Worm (Caenorhabditis elegans): Measurements from ENCODE around the gene R02D5.8.
A peak's percentile ranks its signal among the peaks of the same experiment; 100 is the strongest.

Gene R02D5.8

DNA sequence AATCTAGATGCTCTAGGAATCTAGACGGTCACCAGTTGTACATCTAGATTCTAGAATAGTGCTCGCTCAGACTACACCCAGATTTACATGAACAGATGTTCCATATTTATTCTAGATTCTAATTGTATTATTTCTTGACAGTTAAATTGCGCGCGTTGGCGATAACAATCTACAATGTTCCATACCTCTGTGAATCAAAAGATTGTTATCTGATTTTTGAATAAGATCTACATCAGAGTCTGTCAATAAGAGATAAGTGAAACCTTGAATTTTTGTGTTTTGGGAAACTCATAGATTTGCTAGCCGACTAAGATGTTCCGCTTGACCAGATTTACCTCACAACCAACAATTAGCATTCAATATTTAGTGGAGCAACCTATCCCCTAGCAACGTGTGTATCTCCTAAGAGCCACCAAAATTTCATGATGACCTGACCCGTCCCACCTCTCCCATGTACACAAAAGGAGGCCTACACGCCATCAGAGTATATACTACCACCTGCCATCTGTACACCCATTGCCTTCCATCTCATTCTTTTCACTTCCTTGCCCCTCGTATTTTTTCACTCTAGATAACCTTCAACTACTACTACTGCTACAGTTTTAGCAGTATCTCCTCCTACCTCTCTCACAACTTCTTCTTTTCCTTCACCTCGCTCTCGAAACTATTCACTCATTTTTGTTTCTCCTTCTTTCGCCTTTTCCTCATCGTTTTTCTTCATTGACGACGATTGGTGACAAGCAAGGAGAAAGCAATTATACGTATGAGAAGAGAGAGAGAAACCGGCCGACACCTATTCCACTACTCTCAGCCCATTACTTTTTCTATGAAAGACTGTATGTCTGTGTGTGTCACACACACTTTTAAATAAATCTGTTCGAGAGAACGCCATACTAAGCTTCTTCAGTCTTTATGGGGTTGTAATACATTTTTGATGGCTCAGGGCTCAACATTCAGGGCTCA lies 12.2 kb downstream of the R02D5.8 start:
- TF ChIP-seq unc-62 (GFP tag; optimal IDR thresholded peaks at IDR 0.05 in 1 of 2) (peak in 1 of 2 experiments; percentile 40), unc-62 (tag; optimal IDR thresholded peaks at IDR 0.05) (no peak), mxl-3 (GFP tag; optimal IDR thresholded peaks at IDR 0.05) (no peak), aha-1 (tag) (peak; percentile 75), ceh-20 (GFP tag; IDR thresholded peaks at IDR 0.05) (no peak), nhr-28 (tag; optimal IDR thresholded peaks at IDR 0.05) (peak; percentile 13)

DNA sequence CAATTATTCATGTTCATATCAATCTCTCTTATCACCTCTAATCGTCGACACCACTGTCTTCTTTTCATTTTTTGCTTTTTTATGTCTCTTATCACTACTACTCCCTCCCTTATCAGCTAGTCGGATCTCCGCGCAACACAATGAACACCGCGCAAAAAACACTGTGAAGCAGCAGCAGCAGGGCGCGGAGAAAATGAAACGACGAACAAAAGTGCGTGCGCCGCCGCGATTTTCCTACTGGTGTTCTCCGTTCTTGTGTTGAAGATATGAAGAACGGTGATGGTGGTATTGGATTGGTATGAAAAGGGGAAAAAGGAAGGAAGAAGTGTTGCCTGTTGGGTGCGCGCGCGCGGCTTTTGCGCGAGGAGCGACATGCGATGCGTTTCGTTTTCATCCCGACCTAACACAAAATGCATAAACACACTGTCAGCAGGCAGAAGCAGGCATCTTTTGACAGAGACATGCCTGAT lies 13.4 kb downstream of the R02D5.8 start:
- TF ChIP-seq tag-97 (GFP tag; IDR thresholded peaks at IDR 0.05): no peak
- peak in 1 of 2 experiments; percentile 66 for TF ChIP-seq unc-62 (GFP tag; optimal IDR thresholded peaks at IDR 0.05 in 1 of 2)
- no peak for TF ChIP-seq unc-62 (tag; optimal IDR thresholded peaks at IDR 0.05)
- TF ChIP-seq nhr-102 (tag; optimal IDR thresholded peaks at IDR 0.05): peak; percentile 17
- TF ChIP-seq mdt-29 (GFP tag; IDR thresholded peaks at IDR 0.05): no peak
- TF ChIP-seq attf-4 (tag; optimal IDR thresholded peaks at IDR 0.05): no peak
- no peak for TF ChIP-seq nhr-111 (GFP tag; optimal IDR thresholded peaks at IDR 0.05)
- TF ChIP-seq arid-1 (GFP tag; conservative IDR thresholded peaks at IDR 0.05): no peak
- no peak for TF ChIP-seq ZK337.2 (GFP tag; IDR thresholded peaks at IDR 0.05)
- no peak for TF ChIP-seq ces-1 (GFP tag; optimal IDR thresholded peaks at IDR 0.05)
- no peak for TF ChIP-seq ceh-44 (GFP tag; IDR thresholded peaks at IDR 0.05)
- TF ChIP-seq T26A8.4 (GFP tag; IDR thresholded peaks at IDR 0.05): no peak
- peak; percentile 92 for TF ChIP-seq mxl-3 (GFP tag; optimal IDR thresholded peaks at IDR 0.05)
- TF ChIP-seq nhr-42 (GFP tag; IDR thresholded peaks at IDR 0.05): no peak
- peak; percentile 37; the same call in 1 of the 2 replicates for TF ChIP-seq egl-43 (GFP tag; IDR thresholded peaks at IDR 0.05)
- TF ChIP-seq lsy-2 (tag; optimal IDR thresholded peaks at IDR 0.05): no peak
- TF ChIP-seq hlh-30 (tag; optimal IDR thresholded peaks at IDR 0.05; ENCODE audit: insufficient read depth): peak; percentile 76
- TF ChIP-seq egl-27 (tag; optimal IDR thresholded peaks at IDR 0.05): no peak
- no peak for TF ChIP-seq php-3 (GFP tag; IDR thresholded peaks at IDR 0.05)
- no peak for TF ChIP-seq unc-130 (GFP tag; optimal IDR thresholded peaks at IDR 0.05)
- TF ChIP-seq D1046.2 (GFP tag; IDR thresholded peaks at IDR 0.05): no peak
- no peak for TF ChIP-seq hmg-1.1 (GFP tag; IDR thresholded peaks at IDR 0.05)
- no peak for TF ChIP-seq daf-8 (GFP tag; IDR thresholded peaks at IDR 0.05)
- no peak for TF ChIP-seq nhr-41 (GFP tag; IDR thresholded peaks at IDR 0.05)
- no peak for TF ChIP-seq sdz-12 (GFP tag; optimal IDR thresholded peaks at IDR 0.05)
- no peak for TF ChIP-seq lin-13 (GFP tag; optimal IDR thresholded peaks at IDR 0.05)
- no peak for TF ChIP-seq lin-29 (GFP tag; IDR thresholded peaks at IDR 0.05)
- no peak for TF ChIP-seq snpc-4 (tag; optimal IDR thresholded peaks at IDR 0.05)
- peak; percentile 28; the same call in 1 of the 2 replicates for TF ChIP-seq lin-1 (GFP tag; IDR thresholded peaks at IDR 0.05)
- TF ChIP-seq daf-19 (GFP tag; conservative IDR thresholded peaks at IDR 0.05): no peak
- no peak for TF ChIP-seq zag-1 (tag; optimal IDR thresholded peaks at IDR 0.05)
- TF ChIP-seq lin-15B (tag; optimal IDR thresholded peaks at IDR 0.05): no peak
- peak; percentile 2 for TF ChIP-seq mep-1 (tag; optimal IDR thresholded peaks at IDR 0.05)
- no peak for TF ChIP-seq Y75B8A.6 (GFP tag; IDR thresholded peaks at IDR 0.05)
- TF ChIP-seq ztf-7 (tag; optimal IDR thresholded peaks at IDR 0.05): no peak
- TF ChIP-seq ceh-28 (tag; optimal IDR thresholded peaks at IDR 0.05): no peak
- TF ChIP-seq F49E8.2 (tag; optimal IDR thresholded peaks at IDR 0.05; ENCODE audit: borderline replicate concordance): no peak
- TF ChIP-seq lin-38 (GFP tag; IDR thresholded peaks at IDR 0.05): no peak
- no peak for TF ChIP-seq F44E2.7 (GFP tag; IDR thresholded peaks at IDR 0.05)
- TF ChIP-seq ZK546.5 (tag; optimal IDR thresholded peaks at IDR 0.05): no peak
- peak; percentile 72; the same call in 1 of the 2 replicates for TF ChIP-seq tra-1 (GFP tag; IDR thresholded peaks at IDR 0.05)
- TF ChIP-seq madf-5 (GFP tag; IDR thresholded peaks at IDR 0.05): no peak
- no peak for TF ChIP-seq madf-9 (GFP tag; conservative IDR thresholded peaks at IDR 0.05)
- TF ChIP-seq snpc-1.2 (GFP tag; IDR thresholded peaks at IDR 0.05): no peak
- no peak for TF ChIP-seq unc-39 (tag; optimal IDR thresholded peaks at IDR 0.05)

Data from whole organism, L4 larva.